Worm (Caenorhabditis elegans) whole organism, mixed stage, embryonic: Measurements from ENCODE around the gene hcp-2.

Source experiments
- M03D4.4 ChIP-seq: sonication (generic microtip); optimal IDR thresholded peaks from 2 replicates; lab custom pipeline; 2017; ENCODE audit warnings: mild to moderate bottlenecking, missing genetic modification characterization, missing compliant biosample characterization
- bed-3 ChIP-seq: fragments of 200-800 bp; sonication (Bioruptor generic); optimal IDR thresholded peaks from 3 replicates; lab custom pipeline; 2018; ENCODE audit warnings: mild to moderate bottlenecking, missing genetic modification characterization, moderate library complexity, missing compliant biosample characterization
- blmp-1 ChIP-seq: fragments of 150-350 bp; optimal IDR thresholded peaks from 2 replicates; lab custom pipeline; 2014; ENCODE audit warnings: missing biosample characterization, missing genetic modification characterization
- ceh-39 ChIP-seq: fragments of 150-350 bp; optimal IDR thresholded peaks from 2 replicates; lab custom pipeline; 2014; ENCODE audit warnings: missing biosample characterization, missing genetic modification characterization
- ceh-43 ChIP-seq: fragments of 200-800 bp; sonication (Bioruptor generic); optimal IDR thresholded peaks from 2 replicates; lab custom pipeline; 2018; ENCODE audit warnings: mild to moderate bottlenecking, missing genetic modification characterization, moderate library complexity, missing compliant biosample characterization
- ceh-83 ChIP-seq: fragments of 200-800 bp; sonication (Bioruptor generic); optimal IDR thresholded peaks from 2 replicates; lab custom pipeline; 2018; ENCODE audit warnings: mild to moderate bottlenecking, missing genetic modification characterization, missing compliant biosample characterization
- cnd-1 ChIP-seq: fragments of 200-800 bp; sonication (Bioruptor generic); optimal IDR thresholded peaks from 2 replicates; lab custom pipeline; 2018; ENCODE audit warnings: mild to moderate bottlenecking, missing genetic modification characterization, missing compliant biosample characterization
- drap-1 ChIP-seq: fragments of 200-800 bp; sonication (Bioruptor generic); optimal IDR thresholded peaks from 3 replicates; lab custom pipeline; 2018; ENCODE audit warnings: mild to moderate bottlenecking, missing genetic modification characterization, missing compliant biosample characterization
- elt-1 ChIP-seq: sonication (generic microtip); optimal IDR thresholded peaks from 2 replicates; lab custom pipeline; 2017; ENCODE audit warnings: missing genetic modification characterization, mild to moderate bottlenecking, missing compliant biosample characterization, antibody characterized with exemption, moderate library complexity, borderline replicate concordance; ENCODE audit not compliant: insufficient read depth
- flh-1 ChIP-seq: fragments of 200-800 bp; sonication (Bioruptor generic); optimal IDR thresholded peaks from 2 replicates; lab custom pipeline; 2018; ENCODE audit warnings: mild to moderate bottlenecking, missing genetic modification characterization, moderate library complexity, missing compliant biosample characterization
- ham-2 ChIP-seq: fragments of 200-800 bp; sonication (Bioruptor generic); optimal IDR thresholded peaks from 2 replicates; lab custom pipeline; 2018; ENCODE audit warnings: mild to moderate bottlenecking, missing genetic modification characterization, missing compliant biosample characterization
- hlh-1 ChIP-seq: fragments of 150-350 bp; optimal IDR thresholded peaks from 2 replicates; lab custom pipeline; 2014; ENCODE audit warnings: missing biosample characterization, missing genetic modification reagents, missing genetic modification characterization
- lin-13 ChIP-seq: fragments of 150-350 bp; optimal IDR thresholded peaks from 2 replicates; lab custom pipeline; 2014; ENCODE audit warnings: missing biosample characterization, missing genetic modification characterization
- lin-32 ChIP-seq: fragments of 200-800 bp; sonication (Bioruptor generic); optimal IDR thresholded peaks from 2 replicates; lab custom pipeline; 2018; ENCODE audit warnings: mild to moderate bottlenecking, missing genetic modification characterization, missing compliant biosample characterization
- mab-5 ChIP-seq: fragments of 150-350 bp; optimal IDR thresholded peaks from 2 replicates; lab custom pipeline; 2014; ENCODE audit warnings: missing biosample characterization, missing genetic modification characterization
- mep-1 ChIP-seq: fragments of 150-350 bp; optimal IDR thresholded peaks from 2 replicates; lab custom pipeline; 2017; ENCODE audit warnings: missing biosample characterization, missing genetic modification reagents, missing genetic modification characterization, inconsistent platforms
- mls-2 ChIP-seq: sonication (generic microtip); optimal IDR thresholded peaks from 2 replicates; lab custom pipeline; 2016; ENCODE audit warnings: mild to moderate bottlenecking, missing genetic modification characterization, moderate library complexity, missing compliant biosample characterization
- nhr-12 ChIP-seq: fragments of 150-350 bp; optimal IDR thresholded peaks from 2 replicates; lab custom pipeline; 2014; ENCODE audit warnings: missing biosample characterization, missing genetic modification characterization
- nhr-2 ChIP-seq: fragments of 150-350 bp; optimal IDR thresholded peaks from 2 replicates; lab custom pipeline; 2014; ENCODE audit warnings: missing biosample characterization, missing genetic modification characterization
- nhr-237 ChIP-seq: fragments of 150-350 bp; optimal IDR thresholded peaks from 2 replicates; lab custom pipeline; 2014; ENCODE audit warnings: missing biosample characterization, missing genetic modification characterization
- nhr-28 ChIP-seq: fragments of 150-350 bp; optimal IDR thresholded peaks from 2 replicates; lab custom pipeline; 2014; ENCODE audit warnings: missing biosample characterization, missing genetic modification characterization
- nhr-76 ChIP-seq: sonication (generic microtip); optimal IDR thresholded peaks from 2 replicates; lab custom pipeline; 2017; ENCODE audit warnings: missing biosample characterization, missing genetic modification characterization
- sem-2 ChIP-seq: fragments of 200-800 bp; sonication (Bioruptor generic); optimal IDR thresholded peaks from 2 replicates; lab custom pipeline; 2018; ENCODE audit warnings: mild to moderate bottlenecking, missing genetic modification characterization, missing compliant biosample characterization
- snpc-4 ChIP-seq: fragments of 150-350 bp; optimal IDR thresholded peaks from 2 replicates; lab custom pipeline; 2014; ENCODE audit warnings: missing biosample characterization, missing genetic modification characterization
- tbx-8 ChIP-seq: fragments of 200-800 bp; sonication (Bioruptor generic); optimal IDR thresholded peaks from 2 replicates; lab custom pipeline; 2018; ENCODE audit warnings: mild to moderate bottlenecking, missing genetic modification characterization, moderate library complexity, missing compliant biosample characterization
- unc-120 ChIP-seq: sonication (generic microtip); optimal IDR thresholded peaks from 2 replicates; lab custom pipeline; 2017; ENCODE audit warnings: missing genetic modification characterization, missing compliant biosample characterization; ENCODE audit not compliant: poor library complexity, severe bottlenecking
- unc-62 ChIP-seq: fragments of 150-350 bp; optimal IDR thresholded peaks from 2 replicates; lab custom pipeline; 2014; ENCODE audit warnings: missing biosample characterization, missing genetic modification reagents, missing genetic modification characterization
- ztf-11 ChIP-seq: fragments of 150-350 bp; optimal IDR thresholded peaks from 2 replicates; lab custom pipeline; 2014; ENCODE audit warnings: missing biosample characterization, missing genetic modification characterization

The hcp-2 gene

DNA sequence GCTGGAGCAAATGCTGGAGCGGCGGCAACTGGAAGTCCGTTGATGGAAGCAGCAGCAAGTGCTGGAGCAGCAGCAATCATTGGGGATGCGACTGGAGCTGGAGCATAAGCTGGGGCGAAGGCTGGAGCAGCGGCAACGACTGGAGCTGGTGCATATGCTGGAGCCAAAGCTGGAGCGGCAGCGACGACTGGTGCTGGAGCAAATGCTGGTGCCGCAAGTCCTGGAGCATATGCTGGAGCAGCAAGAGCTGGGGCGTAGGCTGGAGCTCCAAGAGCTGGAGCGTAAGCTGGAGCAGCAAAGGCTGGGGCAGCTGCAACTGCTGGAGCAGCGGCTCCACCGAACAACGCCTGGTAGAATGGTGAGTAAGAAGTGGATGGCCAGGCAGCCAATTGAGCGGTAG lies 27.2 kb upstream of the hcp-2 start:
- no peak for TF ChIP-seq tbx-8
- TF ChIP-seq nhr-76, result no peak
- TF ChIP-seq, all 35 proteins: peak for 0

DNA sequence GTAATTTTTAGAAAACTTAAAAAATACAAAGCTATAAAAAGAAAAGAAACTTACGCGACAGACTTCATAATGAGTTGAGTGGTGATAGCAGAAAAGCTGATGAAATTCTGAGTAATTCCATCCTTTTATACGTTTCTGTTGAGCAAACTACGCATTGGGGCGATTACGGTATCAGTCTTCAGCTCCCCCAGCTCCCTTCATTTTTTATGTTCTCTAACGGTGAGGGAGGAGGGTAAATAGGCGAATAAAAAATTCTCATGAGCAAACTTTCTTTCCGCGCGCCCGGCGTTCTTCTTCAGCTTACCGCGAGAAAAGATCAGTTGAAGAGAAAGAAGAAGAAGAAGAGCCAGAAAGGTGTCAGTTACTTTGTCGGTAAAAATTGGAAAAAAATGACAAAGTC lies 26.7 kb upstream of the hcp-2 start, which contains the start of gene idpc-7:
Gene idpc-7, minus strand, starts transcription at position 101 of the 400 bp plus-strand sequence.
- TF ChIP-seq elt-1 (tag; lab: Kevin White, UChicago) (no peak), mls-2 (no peak)
- TF ChIP-seq, all 35 proteins: peak for 0

DNA sequence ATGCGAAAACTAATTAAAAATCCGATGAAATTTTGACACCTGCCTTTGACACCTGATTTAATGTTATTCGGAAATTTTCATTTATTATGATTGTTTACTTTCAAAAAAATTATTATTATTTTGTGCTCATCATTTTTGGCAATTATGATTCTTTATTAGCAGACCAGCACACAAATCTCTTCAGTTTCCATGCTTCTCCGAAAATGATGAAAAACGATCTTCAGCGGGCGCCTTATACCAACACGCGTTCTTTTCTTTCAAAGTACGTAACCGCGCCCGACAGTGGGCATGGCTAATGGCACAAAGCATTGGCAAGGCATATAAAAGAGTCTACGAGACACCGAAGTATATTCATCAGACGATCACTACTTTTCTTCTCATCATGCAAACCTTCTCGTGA lies 25.8 kb upstream of the hcp-2 start, which contains the start of gene idpc-6:
Gene idpc-6, plus strand, starts transcription at position 301 of the 400 bp plus-strand sequence.
- TF ChIP-seq nhr-12 (tag; lab: Kevin White, UChicago) (no peak), bed-3 (GFP tag; lab: Kevin White, UChicago) (no peak), hlh-1 (tag; lab: Kevin White, UChicago) (no peak), blmp-1 (tag; lab: Kevin White, UChicago) (no peak), nhr-28 (tag; lab: Kevin White, UChicago) (no peak), mep-1 (tag; lab: Kevin White, UChicago) (no peak), unc-120 (tag; lab: Kevin White, UChicago) (no peak), ceh-39 (no peak), drap-1 (GFP tag; lab: Kevin White, UChicago) (no peak), unc-62 (GFP tag; lab: Kevin White, UChicago) (no peak), mab-5 (tag; lab: Kevin White, UChicago) (no peak), nhr-76 (no peak), mls-2 (no peak)
- TF ChIP-seq, all 35 proteins: peak for 0

DNA sequence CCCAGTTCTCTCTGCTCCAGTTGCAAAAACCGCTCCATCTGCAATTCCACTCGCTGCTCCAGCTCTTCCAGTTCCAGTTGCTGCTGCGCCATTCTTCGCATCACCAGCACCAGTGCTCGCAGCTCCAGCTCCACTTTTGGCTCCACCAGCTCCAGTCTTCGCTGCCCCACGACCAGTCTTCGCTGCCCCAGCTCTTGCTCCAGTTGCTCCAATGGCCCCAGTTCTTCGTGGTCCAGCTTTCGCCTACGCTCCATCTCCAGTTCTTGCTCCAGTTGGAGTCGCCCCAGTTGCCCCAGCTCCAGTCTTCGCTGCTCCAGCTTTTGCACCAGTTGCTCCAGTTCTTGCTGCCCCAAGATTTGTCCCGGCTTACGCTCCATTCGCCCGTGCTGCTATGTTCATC lies 25.2 kb upstream of the hcp-2 start:
- no peak for TF ChIP-seq mls-2
- TF ChIP-seq ceh-83, result peak; percentile 0
- no peak for TF ChIP-seq nhr-237 (tag; lab: Kevin White, UChicago)

DNA sequence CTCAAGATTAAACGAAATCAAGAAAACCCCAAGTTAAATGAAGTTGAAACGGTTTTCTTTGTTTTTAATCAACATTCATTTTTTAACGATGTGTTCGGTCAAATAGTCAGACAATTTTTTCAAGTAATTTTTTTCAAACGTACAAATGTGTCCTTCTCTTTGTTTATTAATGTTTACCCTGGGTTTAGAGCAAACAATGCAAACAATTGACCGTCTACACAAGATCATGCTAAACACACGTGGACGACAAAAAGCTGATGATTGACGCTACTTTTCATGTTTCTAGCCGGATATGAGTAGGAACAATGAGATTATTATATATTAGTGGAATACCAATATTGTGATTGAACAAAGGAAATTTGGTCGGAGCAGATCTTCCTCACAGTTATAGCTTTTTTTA lies 24.2 kb upstream of the hcp-2 start:
- TF ChIP-seq tbx-8 (no peak), mls-2 (no peak), M03D4.4 (tag; lab: Kevin White, UChicago) (no peak), ham-2 (no peak), drap-1 (GFP tag; lab: Kevin White, UChicago) (no peak), nhr-237 (tag; lab: Kevin White, UChicago) (no peak), lin-32 (GFP tag; lab: Kevin White, UChicago) (no peak)

DNA sequence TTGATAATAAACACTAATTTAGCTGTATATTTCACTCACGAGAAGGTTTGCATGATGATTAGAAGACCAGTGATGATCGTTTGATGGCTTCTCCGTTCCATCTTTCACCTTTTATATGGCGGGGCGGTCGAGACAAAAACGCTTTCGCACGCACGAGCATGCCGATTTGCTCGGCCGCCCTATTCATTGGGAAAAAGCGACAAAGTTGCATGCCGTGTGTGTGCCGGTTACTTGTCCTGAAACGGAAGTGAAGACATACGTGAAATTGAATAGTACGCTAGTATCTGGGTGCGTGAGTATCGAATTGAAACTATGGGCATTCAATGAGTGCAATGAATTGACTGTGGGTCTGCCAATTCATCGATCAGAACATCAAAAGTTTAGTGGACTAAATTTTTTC lies 22.8 kb upstream of the hcp-2 start, which contains the start of gene idpc-5:
Gene idpc-5, minus strand, starts transcription at position 101 of the 400 bp plus-strand sequence.
- TF ChIP-seq cnd-1 (tag; lab: Kevin White, UChicago), result no peak
- no peak for TF ChIP-seq nhr-2
- no peak for TF ChIP-seq lin-32 (GFP tag; lab: Kevin White, UChicago)
- TF ChIP-seq lin-13 (tag; lab: Kevin White, UChicago), result no peak
- TF ChIP-seq blmp-1 (tag; lab: Kevin White, UChicago), result no peak
- no peak for TF ChIP-seq mep-1 (tag; lab: Kevin White, UChicago)
- no peak for TF ChIP-seq sem-2 (GFP tag; lab: Kevin White, UChicago)
- no peak for TF ChIP-seq bed-3 (GFP tag; lab: Kevin White, UChicago)
- no peak for TF ChIP-seq hlh-1 (tag; lab: Kevin White, UChicago)
- TF ChIP-seq ham-2, result no peak
- no peak for TF ChIP-seq drap-1 (GFP tag; lab: Kevin White, UChicago)
- no peak for TF ChIP-seq snpc-4 (tag; lab: Kevin White, UChicago)
- TF ChIP-seq nhr-28 (tag; lab: Kevin White, UChicago), result no peak

DNA sequence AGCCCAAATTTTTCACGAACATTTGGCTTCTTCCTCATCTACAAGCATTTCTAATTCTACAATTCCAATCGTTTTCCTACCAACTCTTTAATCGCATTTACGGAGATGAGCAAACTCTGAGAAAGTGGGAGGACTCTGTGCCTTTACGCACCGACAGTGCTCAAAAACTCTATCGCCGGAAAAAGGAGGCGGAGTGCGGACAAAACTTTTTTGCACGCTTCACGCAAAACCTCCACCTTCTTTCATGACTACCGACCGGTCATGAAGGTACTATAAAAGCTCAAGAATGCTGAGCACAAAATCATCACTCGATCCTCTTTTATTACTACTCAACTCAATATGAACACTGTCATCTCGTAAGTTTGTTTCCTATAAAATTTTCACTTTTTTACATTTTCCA lies 20.5 kb upstream of the hcp-2 start, which contains the start of gene idpc-4:
Gene idpc-4, plus strand, starts transcription at position 301 of the 400 bp plus-strand sequence.
- TF ChIP-seq mep-1 (tag; lab: Kevin White, UChicago) (no peak), nhr-76 (no peak), ceh-83 (no peak), ztf-11 (tag; lab: Kevin White, UChicago) (no peak), bed-3 (GFP tag; lab: Kevin White, UChicago) (no peak), elt-1 (tag; lab: Kevin White, UChicago) (no peak), flh-1 (GFP tag; lab: Kevin White, UChicago) (no peak), ceh-43 (GFP tag; lab: Kevin White, UChicago) (no peak), lin-13 (tag; lab: Kevin White, UChicago) (no peak), nhr-2 (no peak), unc-120 (tag; lab: Kevin White, UChicago) (no peak)
